Fruit fly (Drosophila melanogaster) whole organism, prepupa: ENCODE data around the gene TotM.

Source experiments
- Blimp-1 ChIP-seq: fragments of 200-800 bp; sonication (Bioruptor generic); optimal IDR thresholded peaks from 3 replicates; lab custom pipeline; 2017; ENCODE audit warnings: missing biosample characterization, missing genetic modification characterization, mild to moderate bottlenecking, moderate library complexity, missing genetic modification reagents
- CG10669 ChIP-seq: fragments of 200-800 bp; sonication (Bioruptor generic); optimal IDR thresholded peaks from 3 replicates; lab custom pipeline; 2018; ENCODE audit warnings: missing biosample characterization, mild to moderate bottlenecking, missing genetic modification characterization, moderate library complexity
- CG11294 ChIP-seq: fragments of 200-800 bp; sonication (Bioruptor generic); IDR thresholded peaks from 2 replicates; pipeline ENCODE4 v1.3.6; 2022; ENCODE audit warnings: missing biosample characterization, missing genetic modification characterization
- CG16779 ChIP-seq: fragments of 200-800 bp; sonication (Bioruptor generic); optimal IDR thresholded peaks from 3 replicates; lab custom pipeline; 2017; ENCODE audit warnings: missing biosample characterization, mild to moderate bottlenecking, missing genetic modification characterization
- CG3919 ChIP-seq: fragments of 200-800 bp; sonication (Bioruptor generic); optimal IDR thresholded peaks from 3 replicates; lab custom pipeline; 2016; ENCODE audit warnings: missing biosample characterization, missing genetic modification characterization
- CG6792 ChIP-seq: fragments of 200-800 bp; sonication (Bioruptor generic); optimal IDR thresholded peaks from 3 replicates; lab custom pipeline; 2016; ENCODE audit warnings: missing biosample characterization, missing genetic modification characterization
- CG6808 ChIP-seq: fragments of 200-800 bp; sonication (Bioruptor generic); optimal IDR thresholded peaks from 3 replicates; lab custom pipeline; 2017; ENCODE audit warnings: missing biosample characterization, missing genetic modification characterization, mild to moderate bottlenecking, moderate library complexity, missing genetic modification reagents
- Eip75B ChIP-seq: fragments of 200-800 bp; sonication (Bioruptor generic); optimal IDR thresholded peaks from 3 replicates; lab custom pipeline; 2016; ENCODE audit warnings: missing biosample characterization, missing genetic modification characterization
- Eip78C ChIP-seq: fragments of 200-800 bp; sonication (Bioruptor generic); peaks from one replicate; lab custom pipeline; 2016; ENCODE audit warnings: missing biosample characterization, missing genetic modification characterization
- Eip93F ChIP-seq: fragments of 200-800 bp; sonication (Bioruptor generic); optimal IDR thresholded peaks from 2 replicates; lab custom pipeline; 2016; ENCODE audit warnings: missing biosample characterization, mild to moderate bottlenecking, missing genetic modification characterization
- Hr39 ChIP-seq: fragments of 200-800 bp; sonication (Bioruptor generic); optimal IDR thresholded peaks from 2 replicates; lab custom pipeline; 2016; ENCODE audit warnings: missing biosample characterization, missing genetic modification characterization
- Sox15 ChIP-seq: fragments of 200-800 bp; sonication (Bioruptor generic); optimal IDR thresholded peaks from 3 replicates; lab custom pipeline; 2016; ENCODE audit warnings: missing biosample characterization, missing genetic modification characterization
- eg ChIP-seq: fragments of 200-800 bp; sonication (Bioruptor generic); IDR thresholded peaks from 3 replicates; pipeline ENCODE4 v1.3.6; 2022; ENCODE audit warnings: missing biosample characterization, missing genetic modification characterization
- esn ChIP-seq: fragments of 200-800 bp; sonication (Bioruptor generic); optimal IDR thresholded peaks from 2 replicates; lab custom pipeline; 2016; ENCODE audit warnings: missing biosample characterization, mild to moderate bottlenecking, missing genetic modification characterization, moderate library complexity
- fd59A ChIP-seq: fragments of 200-800 bp; sonication (Bioruptor generic); optimal IDR thresholded peaks from 2 replicates; lab custom pipeline; 2017; ENCODE audit warnings: missing biosample characterization, mild to moderate bottlenecking, missing genetic modification characterization, missing genetic modification reagents
- ss ChIP-seq, 2 experiments: fragments of 200-800 bp; sonication (Bioruptor generic); optimal IDR thresholded peaks; 2 replicates in 1 of 2; 3 replicates in 1 of 2; lab custom pipeline; 2017 to 2018; ENCODE audit warnings: mild to moderate bottlenecking in 2 of 2, missing biosample characterization in 2 of 2, missing genetic modification characterization in 2 of 2, moderate library complexity in 1 of 2
- svp ChIP-seq: fragments of 200-800 bp; sonication (Bioruptor generic); peaks from one replicate; lab custom pipeline; 2016; ENCODE audit warnings: missing biosample characterization, missing genetic modification characterization

Gene TotM

DNA sequence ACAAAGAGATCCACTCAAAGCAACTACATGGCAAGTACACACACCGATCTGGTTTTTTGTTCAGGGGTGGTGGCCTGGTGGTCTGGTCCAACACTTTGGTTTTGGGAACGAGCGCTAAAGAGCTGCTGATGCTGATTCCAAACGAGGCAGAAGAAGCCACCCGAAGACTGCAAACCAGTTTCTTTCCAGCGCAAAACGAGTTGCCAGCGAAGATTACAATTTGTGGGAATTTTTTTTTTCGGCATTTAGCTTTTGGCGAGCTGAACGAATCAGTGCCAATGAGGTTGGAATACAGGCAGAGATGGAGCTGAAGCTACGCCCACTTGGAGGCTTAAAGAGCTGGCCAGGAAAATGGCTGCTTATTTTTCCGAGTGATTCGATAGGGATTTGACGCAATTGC lies 46.8 kb downstream of the TotM start:
- TF ChIP-seq fd59A (GFP tag; lab: Kevin White, UChicago) (no peak), Eip93F (GFP tag; lab: Kevin White, UChicago) (no peak), Eip75B (GFP tag; lab: Kevin White, UChicago) (no peak), ss (GFP tag; optimal IDR thresholded peaks at IDR 0.05; lab: Kevin White, UChicago) (no peak), CG6792 (no peak), eg (GFP tag; lab: Robert Waterston, UW) (no peak), CG16779 (no peak), Sox15 (no peak), esn (GFP tag; lab: Kevin White, UChicago) (no peak), CG11294 (no peak), CG6808 (GFP tag; lab: Kevin White, UChicago) (no peak), CG3919 (no peak), CG10669 (GFP tag; lab: Kevin White, UChicago) (no peak), Blimp-1 (GFP tag; lab: Kevin White, UChicago) (no peak)

DNA sequence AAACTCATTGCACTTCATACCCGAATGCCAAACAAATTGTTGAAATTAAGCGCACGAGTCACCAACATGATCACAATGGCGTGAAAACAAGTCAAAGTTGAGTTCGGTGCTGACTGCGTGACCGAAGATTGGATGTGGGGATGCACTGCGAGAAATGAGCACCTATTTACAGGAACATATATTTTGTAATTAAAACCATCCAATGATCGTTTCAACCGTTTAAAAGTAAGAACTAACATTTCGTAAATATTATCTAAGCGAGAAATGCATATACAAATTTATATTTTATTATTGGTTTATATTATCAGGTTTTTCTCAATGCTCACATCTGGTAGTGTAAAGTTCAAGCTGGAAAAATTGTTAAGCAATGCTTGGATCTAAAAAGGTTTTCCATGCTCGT lies 49.2 kb downstream of the TotM start:
- TF ChIP-seq svp (GFP tag; lab: Kevin White, UChicago), result peak; percentile 6
- peak; percentile 42 for TF ChIP-seq Eip78C
- TF ChIP-seq Eip93F (GFP tag; lab: Kevin White, UChicago), result no peak
- no peak for TF ChIP-seq Hr39 (GFP tag; lab: Kevin White, UChicago)
